Worm (Caenorhabditis elegans): ENCODE measurements around the gene odr-4.

ce11 chrIII:6695189-6695588 lies 35.4 kb upstream of the odr-4 start:
- TF ChIP-seq aly-2 (tag; optimal IDR thresholded peaks at IDR 0.05): no peak
- no peak for TF ChIP-seq ceh-82 (tag; optimal IDR thresholded peaks at IDR 0.05)
- TF ChIP-seq ama-1 (optimal IDR thresholded peaks at IDR 0.05): no peak
- no peak for TF ChIP-seq pha-4 (GFP tag; IDR thresholded peaks at IDR 0.05)
- no peak for TF ChIP-seq pha-4 (tag; optimal IDR thresholded peaks at IDR 0.05)
- peak in 1 of 2 experiments; percentile 3 for TF ChIP-seq unc-62 (GFP tag; optimal IDR thresholded peaks at IDR 0.05 in 1 of 2)
- no peak for TF ChIP-seq unc-62 (tag; optimal IDR thresholded peaks at IDR 0.05)
- no peak for TF ChIP-seq Y5F2A.4 (GFP tag; optimal IDR thresholded peaks at IDR 0.05)
- no peak for TF ChIP-seq jun-1 (tag; optimal IDR thresholded peaks at IDR 0.05)
- TF ChIP-seq aha-1 (tag): peak; percentile 80
- no peak for TF ChIP-seq cey-2 (tag; optimal IDR thresholded peaks at IDR 0.05; ENCODE audit: borderline replicate concordance, insufficient read depth)
- TF ChIP-seq snpc-4 (tag; optimal IDR thresholded peaks at IDR 0.05): no peak
- no peak for TF ChIP-seq daf-19 (GFP tag; conservative IDR thresholded peaks at IDR 0.05)
